Fruit fly (Drosophila melanogaster): Measurements from ENCODE around the gene CG12811.

CG12811 gene

DNA sequence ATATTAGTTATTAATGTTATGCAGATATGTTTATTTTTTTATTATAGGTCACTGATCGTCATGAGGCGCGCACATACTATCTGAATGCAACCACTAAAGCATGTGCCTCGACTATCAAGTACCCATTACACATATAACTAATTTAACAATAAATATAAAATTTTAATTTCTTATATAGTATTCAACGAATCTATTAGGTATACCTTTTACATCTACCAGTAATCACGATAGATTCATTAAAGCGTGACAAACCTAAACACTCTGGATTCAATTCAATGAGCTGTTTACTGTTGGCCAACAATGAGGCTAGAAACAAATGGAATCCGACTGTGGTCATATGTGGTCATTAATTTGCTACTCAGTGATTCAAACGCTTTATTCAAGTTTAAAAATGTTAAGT lies 19.0 kb upstream of the CG12811 start, which contains the start of gene CG33784:
CG33784 (plus strand) TSS at position 301 of the 400 bp plus-strand sequence.
- TF ChIP-seq Hnf4 (GFP tag; optimal IDR thresholded peaks at IDR 0.05) (no peak), Hr78 (GFP tag; optimal IDR thresholded peaks at IDR 0.05) (no peak), fru (GFP tag; optimal IDR thresholded peaks at IDR 0.05) (no peak), woc (GFP tag; optimal IDR thresholded peaks at IDR 0.05) (no peak), N (GFP tag; optimal IDR thresholded peaks at IDR 0.05) (no peak), Mio (GFP tag; optimal IDR thresholded peaks at IDR 0.05) (no peak), tai (GFP tag; optimal IDR thresholded peaks at IDR 0.05) (no peak), Sp1 (GFP tag; optimal IDR thresholded peaks at IDR 0.05) (no peak), pan (optimal IDR thresholded peaks at IDR 0.05) (no peak), jim (GFP tag; optimal IDR thresholded peaks at IDR 0.05) (no peak), lola (GFP tag; optimal IDR thresholded peaks at IDR 0.05) (no peak)

DNA sequence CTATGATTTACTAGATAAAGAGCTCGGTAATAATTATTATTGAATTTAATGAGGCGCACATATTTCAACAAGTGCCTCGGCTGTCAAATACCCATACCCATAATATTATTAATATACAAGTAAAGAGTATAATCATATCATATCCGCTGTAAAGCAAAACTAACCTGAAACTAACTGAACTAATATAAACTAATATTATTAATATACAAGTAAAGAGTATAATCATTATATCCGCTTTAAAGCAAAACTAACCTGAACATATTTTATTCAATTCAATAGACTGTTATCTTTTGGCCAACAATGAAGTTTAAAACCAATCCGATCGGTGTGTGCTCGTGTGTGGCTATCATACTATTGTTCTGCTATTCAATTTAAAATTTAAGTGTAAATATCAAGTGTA lies 17.9 kb upstream of the CG12811 start, which contains the start of gene CG33783:
CG33783 (plus strand) TSS at position 301 of the 400 bp plus-strand sequence.
- TF ChIP-seq Dif (GFP tag; optimal IDR thresholded peaks at IDR 0.05; ENCODE audit: partially characterized antibody): no peak
- TF ChIP-seq psq (GFP tag; optimal IDR thresholded peaks at IDR 0.05): no peak
- no peak for TF ChIP-seq CG32264 (GFP tag; optimal IDR thresholded peaks at IDR 0.05)
- no peak for TF ChIP-seq brk (GFP tag; optimal IDR thresholded peaks at IDR 0.05)
- TF ChIP-seq sage (GFP tag; optimal IDR thresholded peaks at IDR 0.05): no peak
- TF ChIP-seq tai (GFP tag; optimal IDR thresholded peaks at IDR 0.05): no peak
- no peak for TF ChIP-seq rgr (GFP tag; optimal IDR thresholded peaks at IDR 0.05)
- TF ChIP-seq OdsH (GFP tag; optimal IDR thresholded peaks at IDR 0.05): no peak

dm6 chr3R:10063707-10064106 lies 15.1 kb upstream of the CG12811 start, which contains the start of gene CG33631:
TSS of gene CG33631 (plus strand) at chr3R:10064007.
- TF ChIP-seq Vsx2 (GFP tag; optimal IDR thresholded peaks at IDR 0.05; ENCODE audit: partially characterized antibody) (no peak), sv (GFP tag; optimal IDR thresholded peaks at IDR 0.05) (no peak), usp (GFP tag; optimal IDR thresholded peaks at IDR 0.05) (no peak), Mio (GFP tag; optimal IDR thresholded peaks at IDR 0.05) (no peak), dsf (GFP tag; optimal IDR thresholded peaks at IDR 0.05; ENCODE audit: borderline replicate concordance) (no peak), dl (GFP tag; optimal IDR thresholded peaks at IDR 0.05; ENCODE audit: insufficient read depth in 1 of 2, partially characterized antibody in 2 of 2) (no peak), jim (GFP tag; optimal IDR thresholded peaks at IDR 0.05) (no peak)

DNA sequence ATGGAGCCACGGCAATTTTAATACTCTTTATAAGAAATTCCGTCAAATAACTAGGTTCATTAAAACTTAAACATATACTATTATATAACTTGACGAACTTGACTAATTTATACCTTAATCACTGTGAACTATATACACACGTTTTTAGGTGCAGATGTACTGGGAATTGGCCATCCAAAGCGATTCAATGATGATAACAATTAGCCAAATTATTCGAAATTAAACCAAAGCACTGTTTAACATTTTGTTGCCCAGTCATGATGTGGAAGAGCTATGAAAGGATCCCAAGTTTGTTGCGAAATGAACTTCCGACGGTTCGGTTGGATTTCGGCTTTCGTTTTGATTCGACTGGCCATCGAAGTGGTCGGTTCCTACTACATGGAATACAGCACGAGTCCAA lies 13.7 kb upstream of the CG12811 start, which contains the start of gene CG33630:
CG33630 (plus strand) TSS at position 301 of the 400 bp plus-strand sequence.
- no peak for TF ChIP-seq Abd-B (GFP tag; optimal IDR thresholded peaks at IDR 0.05)
- TF ChIP-seq fru (GFP tag; optimal IDR thresholded peaks at IDR 0.05): no peak
- no peak for TF ChIP-seq psq (GFP tag; optimal IDR thresholded peaks at IDR 0.05)
- TF ChIP-seq sage (GFP tag; optimal IDR thresholded peaks at IDR 0.05): no peak
- TF ChIP-seq Hr83 (GFP tag; optimal IDR thresholded peaks at IDR 0.05; ENCODE audit: poor library complexity, severe bottlenecking): no peak
- no peak for TF ChIP-seq Jra (GFP tag; optimal IDR thresholded peaks at IDR 0.05)
- no peak for TF ChIP-seq brk (GFP tag; optimal IDR thresholded peaks at IDR 0.05)
- TF ChIP-seq rgr (GFP tag; optimal IDR thresholded peaks at IDR 0.05): no peak
- no peak for TF ChIP-seq CG32264 (GFP tag; optimal IDR thresholded peaks at IDR 0.05)
- no peak for TF ChIP-seq br (GFP tag; optimal IDR thresholded peaks at IDR 0.05)
- TF ChIP-seq CG9705 (GFP tag; optimal IDR thresholded peaks at IDR 0.05): no peak
- TF ChIP-seq N (GFP tag; optimal IDR thresholded peaks at IDR 0.05): no peak
- TF ChIP-seq Hr78 (GFP tag; optimal IDR thresholded peaks at IDR 0.05): no peak
- TF ChIP-seq Dfd (GFP tag; optimal IDR thresholded peaks at IDR 0.05): no peak
- no peak for TF ChIP-seq ey (GFP tag; optimal IDR thresholded peaks at IDR 0.05)

dm6 chr3R:10059952-10060351 lies 11.4 kb upstream of the CG12811 start, which contains the start of gene Npc2c:
TSS of gene Npc2c (plus strand) at chr3R:10060252.
- no peak for TF ChIP-seq N (GFP tag; optimal IDR thresholded peaks at IDR 0.05)
- TF ChIP-seq pan (optimal IDR thresholded peaks at IDR 0.05): no peak
- TF ChIP-seq dmrt93B (GFP tag; optimal IDR thresholded peaks at IDR 0.05): no peak
- no peak for TF ChIP-seq Jra (GFP tag; optimal IDR thresholded peaks at IDR 0.05)
- no peak for TF ChIP-seq tai (GFP tag; optimal IDR thresholded peaks at IDR 0.05)
- no peak for TF ChIP-seq GATAd (GFP tag; optimal IDR thresholded peaks at IDR 0.05)
- no peak for TF ChIP-seq Hr83 (GFP tag; optimal IDR thresholded peaks at IDR 0.05; ENCODE audit: poor library complexity, severe bottlenecking)
- no peak for TF ChIP-seq rgr (GFP tag; optimal IDR thresholded peaks at IDR 0.05)
- no peak for TF ChIP-seq dl (GFP tag; optimal IDR thresholded peaks at IDR 0.05; ENCODE audit: insufficient read depth in 1 of 2, partially characterized antibody in 2 of 2)
- TF ChIP-seq Myc (optimal IDR thresholded peaks at IDR 0.05): no peak
- no peak for TF ChIP-seq Rel (GFP tag; optimal IDR thresholded peaks at IDR 0.05)
- no peak for TF ChIP-seq Rel (tag; optimal IDR thresholded peaks at IDR 0.05)
